Fruit fly (Drosophila melanogaster): ENCODE measurements around the gene aph-1.

Gene aph-1

DNA sequence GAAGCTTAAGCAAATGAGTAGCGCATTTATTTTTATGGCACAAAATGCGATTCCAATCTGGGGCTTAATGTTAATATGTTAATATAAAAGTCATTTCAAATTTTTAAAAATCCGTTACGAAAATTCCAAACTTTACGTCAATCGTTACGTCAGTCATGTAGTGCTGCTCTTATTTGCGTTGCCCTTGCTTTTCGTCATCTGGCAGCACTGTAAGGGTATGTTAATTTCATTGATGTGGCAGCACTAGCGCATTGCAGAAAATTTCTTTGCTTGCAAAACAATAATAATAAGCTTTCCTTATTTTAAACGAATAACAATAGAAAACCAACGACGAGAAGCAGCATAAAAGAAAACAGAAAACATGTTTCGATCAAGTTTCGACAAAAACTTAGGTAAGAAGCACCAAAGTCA lies 26.2 kb upstream of the aph-1 start, which contains the start of gene Hrs:
Gene Hrs (plus strand): TSS at position 167 of the 411 bp plus-strand sequence.
- TF ChIP-seq psq (GFP tag; optimal IDR thresholded peaks at IDR 0.05) (peak; percentile 23), CG9705 (GFP tag; optimal IDR thresholded peaks at IDR 0.05) (no peak), Rel (GFP tag; optimal IDR thresholded peaks at IDR 0.05) (no peak), Rel (tag; optimal IDR thresholded peaks at IDR 0.05) (peak; percentile 10)

dm6 chr2L:2744852-2745251 lies 21.2 kb upstream of the aph-1 start, which contains the start of the genes CG9961 and Cwc25:
CG9961 (minus strand) TSS chr2L:2744934.
Cwc25 (plus strand) TSS chr2L:2745098.
- TF ChIP-seq brk (GFP tag; optimal IDR thresholded peaks at IDR 0.05) (no peak), foxo (GFP tag; optimal IDR thresholded peaks at IDR 0.05) (peak in 1 of 2 experiments; percentile 8), HLH106 (tag; optimal IDR thresholded peaks at IDR 0.05) (peak; percentile 22)

DNA sequence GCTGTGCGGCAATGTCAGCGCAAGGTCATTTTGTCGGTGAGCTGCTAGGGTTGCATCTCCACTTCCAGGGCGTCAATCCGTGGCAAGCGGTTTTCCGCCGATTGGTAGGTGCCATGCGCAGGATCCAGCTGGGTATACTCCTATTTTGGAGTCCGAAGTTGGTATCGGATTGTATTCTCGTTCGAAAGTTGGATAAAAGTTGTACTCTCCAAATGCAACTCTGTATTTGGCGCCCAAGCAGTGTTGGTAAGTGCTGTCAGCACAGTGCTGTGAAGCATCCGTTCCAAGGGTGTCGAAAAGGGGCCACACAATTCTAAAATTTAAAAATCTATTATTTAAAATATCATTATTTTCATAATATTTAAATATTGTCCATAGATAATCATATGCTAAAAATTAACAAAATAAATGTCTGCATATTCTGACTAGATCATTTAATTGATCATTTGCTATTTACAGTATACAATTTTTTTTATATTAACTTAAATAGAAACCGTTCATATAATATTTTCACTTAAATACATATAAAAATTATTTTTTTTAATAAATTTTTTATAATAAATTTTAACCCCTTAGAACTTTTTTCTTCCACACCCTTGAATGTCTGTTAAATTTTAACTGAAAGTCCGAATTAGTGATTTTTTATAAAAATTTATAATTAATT lies 17.4 kb upstream of the aph-1 start:
- TF ChIP-seq pan (optimal IDR thresholded peaks at IDR 0.05) (no peak), Jra (GFP tag; optimal IDR thresholded peaks at IDR 0.05) (peak; percentile 82), dsf (GFP tag; optimal IDR thresholded peaks at IDR 0.05; ENCODE audit: borderline replicate concordance) (peak; percentile 61), Hnf4 (GFP tag; optimal IDR thresholded peaks at IDR 0.05) (no peak), sv (GFP tag; optimal IDR thresholded peaks at IDR 0.05) (peak; percentile 78), sage (GFP tag; optimal IDR thresholded peaks at IDR 0.05) (no peak), Mio (GFP tag; optimal IDR thresholded peaks at IDR 0.05) (peak; percentile 39), CG9705 (GFP tag; optimal IDR thresholded peaks at IDR 0.05) (peak; percentile 86), woc (GFP tag; optimal IDR thresholded peaks at IDR 0.05) (peak; percentile 92), OdsH (GFP tag; optimal IDR thresholded peaks at IDR 0.05) (peak; percentile 85), rgr (GFP tag; optimal IDR thresholded peaks at IDR 0.05) (peak; percentile 93), ey (GFP tag; optimal IDR thresholded peaks at IDR 0.05) (peak; percentile 82), brk (GFP tag; optimal IDR thresholded peaks at IDR 0.05) (no peak), Hr78 (GFP tag; optimal IDR thresholded peaks at IDR 0.05) (no peak), N (GFP tag; optimal IDR thresholded peaks at IDR 0.05) (no peak), Abd-B (GFP tag; optimal IDR thresholded peaks at IDR 0.05) (no peak), Rel (GFP tag; optimal IDR thresholded peaks at IDR 0.05) (no peak), Rel (tag; optimal IDR thresholded peaks at IDR 0.05) (peak; percentile 77), dmrt93B (GFP tag; optimal IDR thresholded peaks at IDR 0.05) (peak; percentile 88), Vsx2 (GFP tag; optimal IDR thresholded peaks at IDR 0.05; ENCODE audit: partially characterized antibody) (no peak), HLH106 (tag; optimal IDR thresholded peaks at IDR 0.05) (peak; percentile 93), CG32264 (GFP tag; optimal IDR thresholded peaks at IDR 0.05) (no peak), fru (GFP tag; optimal IDR thresholded peaks at IDR 0.05) (peak; percentile 86), tai (GFP tag; optimal IDR thresholded peaks at IDR 0.05) (no peak), GATAd (GFP tag; optimal IDR thresholded peaks at IDR 0.05) (no peak), CrebA (GFP tag; optimal IDR thresholded peaks at IDR 0.05; ENCODE audit: borderline replicate concordance) (no peak), psq (GFP tag; optimal IDR thresholded peaks at IDR 0.05) (peak; percentile 88), Dif (GFP tag; optimal IDR thresholded peaks at IDR 0.05; ENCODE audit: partially characterized antibody) (no peak), Dfd (GFP tag; optimal IDR thresholded peaks at IDR 0.05) (no peak), Hr83 (GFP tag; optimal IDR thresholded peaks at IDR 0.05; ENCODE audit: poor library complexity, severe bottlenecking) (peak; percentile 91), h (GFP tag; optimal IDR thresholded peaks at IDR 0.05) (peak; percentile 91), Sp1 (GFP tag; optimal IDR thresholded peaks at IDR 0.05) (peak; percentile 94), lola (GFP tag; optimal IDR thresholded peaks at IDR 0.05) (no peak), dl (GFP tag; optimal IDR thresholded peaks at IDR 0.05; ENCODE audit: insufficient read depth in 1 of 2, partially characterized antibody in 2 of 2) (no peak), br (GFP tag; optimal IDR thresholded peaks at IDR 0.05) (peak; percentile 85), foxo (GFP tag; optimal IDR thresholded peaks at IDR 0.05) (peak in 1 of 2 experiments; percentile 92), jim (GFP tag; optimal IDR thresholded peaks at IDR 0.05) (peak; percentile 46), usp (GFP tag; optimal IDR thresholded peaks at IDR 0.05) (no peak), Myc (optimal IDR thresholded peaks at IDR 0.05) (peak; percentile 79)

All from whole organism, wandering third instar larva.